Worm (Caenorhabditis elegans): ENCODE measurements around the gene Y48E1B.8.

Gene Y48E1B.8

DNA sequence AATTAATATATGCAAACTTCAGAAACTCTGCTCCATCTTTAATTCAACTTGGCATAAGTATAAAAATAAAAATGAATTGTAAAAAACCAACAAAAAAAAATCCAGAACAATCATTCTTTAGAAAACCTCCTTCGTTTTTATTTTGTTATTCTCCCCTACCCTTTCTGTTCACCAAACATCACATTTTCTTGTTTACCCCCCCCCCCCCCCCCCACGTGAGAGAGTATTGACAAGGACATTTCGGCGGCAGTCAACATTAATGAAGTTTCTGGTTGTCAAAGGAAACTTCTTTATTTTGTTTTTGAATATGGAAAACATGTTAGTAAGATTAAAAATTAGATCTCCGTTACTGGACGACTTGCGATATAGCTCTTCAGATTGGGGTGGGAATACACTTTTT, 29.0 kb downstream of the Y48E1B.8 start:
- no peak for TF ChIP-seq nhr-2 (tag; optimal IDR thresholded peaks at IDR 0.05)

DNA sequence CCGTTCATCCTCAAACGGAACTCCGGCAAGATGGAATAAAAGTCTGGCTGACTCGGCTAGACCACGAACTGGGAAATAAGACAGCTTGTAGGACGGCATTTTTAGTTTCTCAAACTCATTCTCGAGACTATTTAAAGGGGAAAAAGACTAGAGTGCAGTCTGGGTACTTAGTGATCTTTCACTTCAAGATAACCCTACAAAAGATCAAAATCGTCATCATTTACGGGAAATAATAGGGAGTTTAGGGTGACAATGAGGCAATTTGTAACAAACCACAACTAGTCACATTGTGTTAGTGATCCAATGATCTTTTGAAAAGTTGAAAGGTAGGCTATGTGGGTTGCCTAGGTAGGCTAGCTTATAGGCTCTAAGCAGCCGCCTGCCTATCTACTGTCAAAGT, 30.5 kb downstream of the Y48E1B.8 start, which contains the start of gene gst-14:
gst-14 (minus strand) TSS at position 101 of the 400 bp plus-strand sequence.
- no peak for TF ChIP-seq lsy-2 (tag; optimal IDR thresholded peaks at IDR 0.05)

DNA sequence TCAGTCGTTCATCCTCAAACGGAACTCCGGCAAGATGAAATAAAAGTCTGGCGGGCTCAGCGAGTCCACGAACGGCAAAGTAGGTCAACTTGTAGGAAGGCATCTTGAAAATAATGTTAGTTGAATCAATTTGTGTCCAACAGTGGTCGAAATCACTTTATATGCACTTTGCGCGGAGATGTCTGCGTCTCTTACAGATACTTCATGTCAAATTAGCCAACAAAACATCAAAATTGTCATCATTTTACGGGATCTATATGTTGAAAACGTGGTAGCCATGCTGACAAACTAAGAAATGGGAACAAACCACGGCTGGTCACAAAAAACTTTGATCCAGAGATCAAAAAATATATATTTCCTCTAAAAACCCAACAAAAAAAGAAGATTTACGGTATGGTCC, 32.3 kb downstream of the Y48E1B.8 start, which contains the start of gene gst-12:
gst-12 (minus strand) TSS at position 254 of the 400 bp plus-strand sequence.
- TF ChIP-seq ham-2 (GFP tag; optimal IDR thresholded peaks at IDR 0.05) (no peak), blmp-1 (tag; optimal IDR thresholded peaks at IDR 0.05) (no peak), mep-1 (tag; optimal IDR thresholded peaks at IDR 0.05) (no peak), cnd-1 (tag; optimal IDR thresholded peaks at IDR 0.05) (no peak), ceh-39 (tag; optimal IDR thresholded peaks at IDR 0.05) (no peak), unc-39 (tag; optimal IDR thresholded peaks at IDR 0.05) (no peak), unc-62 (GFP tag; optimal IDR thresholded peaks at IDR 0.05) (peak; percentile 24)

ce11 chrII:13624330-13624729, 38.8 kb downstream of the Y48E1B.8 start, which contains the start of gene gst-16:
gst-16 (minus strand) TSS chrII:13624440.
- TF ChIP-seq nhr-237 (tag; optimal IDR thresholded peaks at IDR 0.05) (no peak), blmp-1 (tag; optimal IDR thresholded peaks at IDR 0.05) (no peak), ceh-83 (GFP tag; optimal IDR thresholded peaks at IDR 0.05) (no peak), cnd-1 (tag; optimal IDR thresholded peaks at IDR 0.05) (no peak), nhr-28 (tag; optimal IDR thresholded peaks at IDR 0.05) (no peak), elt-1 (tag; optimal IDR thresholded peaks at IDR 0.05; ENCODE audit: borderline replicate concordance, insufficient read depth) (no peak), unc-120 (tag; optimal IDR thresholded peaks at IDR 0.05; ENCODE audit: poor library complexity, severe bottlenecking) (no peak), sem-2 (GFP tag; optimal IDR thresholded peaks at IDR 0.05) (no peak), lsy-2 (tag; optimal IDR thresholded peaks at IDR 0.05) (no peak), nhr-76 (tag; optimal IDR thresholded peaks at IDR 0.05) (no peak), flh-1 (GFP tag; optimal IDR thresholded peaks at IDR 0.05) (no peak), ham-2 (GFP tag; optimal IDR thresholded peaks at IDR 0.05) (no peak), sptf-1 (tag; optimal IDR thresholded peaks at IDR 0.05) (no peak), ceh-43 (GFP tag; optimal IDR thresholded peaks at IDR 0.05) (no peak), elt-3 (tag; optimal IDR thresholded peaks at IDR 0.05) (no peak), zip-8 (tag; optimal IDR thresholded peaks at IDR 0.05) (no peak), drap-1 (GFP tag; optimal IDR thresholded peaks at IDR 0.05) (no peak), M03D4.4 (tag; optimal IDR thresholded peaks at IDR 0.05) (no peak), bed-3 (GFP tag; optimal IDR thresholded peaks at IDR 0.05) (no peak)

ce11 chrII:13627001-13627400, 41.5 kb downstream of the Y48E1B.8 start, which contains the start of gene gst-19:
gst-19 (minus strand) TSS chrII:13627145.
- no peak for TF ChIP-seq sem-2 (GFP tag; optimal IDR thresholded peaks at IDR 0.05)
- no peak for TF ChIP-seq bed-3 (GFP tag; optimal IDR thresholded peaks at IDR 0.05)
- TF ChIP-seq zip-8 (tag; optimal IDR thresholded peaks at IDR 0.05) = no peak
- no peak for TF ChIP-seq snpc-4 (tag; optimal IDR thresholded peaks at IDR 0.05)
- no peak for TF ChIP-seq sptf-1 (tag; optimal IDR thresholded peaks at IDR 0.05)
- TF ChIP-seq lin-32 (GFP tag; optimal IDR thresholded peaks at IDR 0.05) = no peak
- no peak for TF ChIP-seq unc-62 (GFP tag; optimal IDR thresholded peaks at IDR 0.05)
- no peak for TF ChIP-seq nhr-237 (tag; optimal IDR thresholded peaks at IDR 0.05)
- TF ChIP-seq cnd-1 (tag; optimal IDR thresholded peaks at IDR 0.05) = no peak
- no peak for TF ChIP-seq nhr-2 (tag; optimal IDR thresholded peaks at IDR 0.05)

ce11 chrII:13630690-13631089, 45.2 kb downstream of the Y48E1B.8 start, which contains the start of the genes gst-17 and gst-18:
gst-17 (minus strand) TSS chrII:13630790.
gst-18 (minus strand) TSS chrII:13630887.
- TF ChIP-seq nhr-2 (tag; optimal IDR thresholded peaks at IDR 0.05) (no peak), unc-120 (tag; optimal IDR thresholded peaks at IDR 0.05; ENCODE audit: poor library complexity, severe bottlenecking) (no peak), ces-1 (GFP tag; optimal IDR thresholded peaks at IDR 0.05) (no peak), pha-4 (tag; optimal IDR thresholded peaks at IDR 0.05) (no peak), elt-3 (tag; optimal IDR thresholded peaks at IDR 0.05) (no peak), sptf-1 (tag; optimal IDR thresholded peaks at IDR 0.05) (no peak), blmp-1 (tag; optimal IDR thresholded peaks at IDR 0.05) (no peak), bed-3 (GFP tag; optimal IDR thresholded peaks at IDR 0.05) (no peak), nhr-76 (tag; optimal IDR thresholded peaks at IDR 0.05) (no peak), mep-1 (tag; optimal IDR thresholded peaks at IDR 0.05) (no peak), ceh-39 (tag; optimal IDR thresholded peaks at IDR 0.05) (no peak), lsy-2 (tag; optimal IDR thresholded peaks at IDR 0.05) (no peak), nhr-237 (tag; optimal IDR thresholded peaks at IDR 0.05) (no peak), mls-2 (tag; optimal IDR thresholded peaks at IDR 0.05) (no peak), unc-39 (tag; optimal IDR thresholded peaks at IDR 0.05) (no peak), flh-1 (GFP tag; optimal IDR thresholded peaks at IDR 0.05) (no peak)

Data from whole organism, mixed stage, embryonic.